Worm (Caenorhabditis elegans) whole organism, midembryonic: ENCODE results near the gene K02E11.7.

Source experiments
- T22C8.4 ChIP-seq: fragments of 200-800 bp; sonication (Bioruptor generic); IDR thresholded peaks from 2 replicates; pipeline ENCODE4 v1.3.6; 2022; ENCODE audit warnings: missing genetic modification characterization, missing compliant biosample characterization
- cog-1 ChIP-seq: sonication (generic microtip); optimal IDR thresholded peaks from 2 replicates; lab custom pipeline; 2016; ENCODE audit warnings: missing genetic modification characterization, missing compliant biosample characterization
- flt-1 ChIP-seq: fragments of 200-800 bp; sonication (Bioruptor generic); IDR thresholded peaks from 2 replicates; pipeline ENCODE4 v1.3.6; 2022; ENCODE audit warnings: missing genetic modification characterization, missing compliant biosample characterization
- klf-2 ChIP-seq: fragments of 200-800 bp; sonication (Bioruptor generic); conservative IDR thresholded peaks from 2 replicates; pipeline ENCODE4 v1.3.6; 2022; ENCODE audit warnings: missing genetic modification reagents, missing genetic modification characterization, missing compliant biosample characterization
- ref-1 ChIP-seq: fragments of 200-800 bp; sonication (Bioruptor generic); conservative IDR thresholded peaks from 2 replicates; pipeline ENCODE4 v1.3.6; 2022; ENCODE audit warnings: missing genetic modification reagents, missing genetic modification characterization, missing compliant biosample characterization
- tab-1 ChIP-seq: fragments of 200-800 bp; sonication (Bioruptor generic); IDR thresholded peaks from 2 replicates; pipeline ENCODE4 v1.3.6; 2022; ENCODE audit warnings: missing genetic modification characterization, missing compliant biosample characterization
- ztf-23 ChIP-seq: fragments of 200-800 bp; sonication (Bioruptor generic); IDR thresholded peaks from 2 replicates; pipeline ENCODE4 v1.3.6; 2022; ENCODE audit warnings: missing genetic modification reagents, missing genetic modification characterization, missing compliant biosample characterization
- ztf-29 ChIP-seq: fragments of 200-800 bp; sonication (Bioruptor generic); IDR thresholded peaks from 2 replicates; pipeline ENCODE4 v1.3.6; 2022; ENCODE audit warnings: missing genetic modification reagents, missing genetic modification characterization, missing compliant biosample characterization

DNA sequence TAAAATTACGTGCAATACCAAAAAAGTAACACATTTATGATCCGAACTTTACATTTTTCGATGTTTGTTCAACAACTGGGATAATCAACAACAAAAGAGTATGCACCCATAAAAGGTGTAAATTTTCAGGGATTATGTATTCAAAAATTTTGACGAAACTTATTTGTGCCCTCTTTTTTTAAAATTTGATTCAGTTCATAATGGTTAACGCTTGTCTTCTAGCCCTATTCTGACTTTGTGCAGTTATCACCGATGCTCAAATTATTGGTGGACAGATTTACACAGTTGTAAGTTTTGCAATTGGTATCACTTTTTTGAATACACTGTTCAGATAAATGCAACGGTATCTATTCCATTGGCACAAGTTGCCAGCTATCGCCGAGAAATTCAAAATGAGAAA, 5.5 kb downstream of the K02E11.7 start, which contains the start of gene K02E11.6:
- no peak for TF ChIP-seq ztf-23
- TF ChIP-seq tab-1 (GFP tag; lab: Robert Waterston, UW), result no peak
- TF ChIP-seq klf-2 (GFP tag; lab: Robert Waterston, UW), result no peak
- no peak for TF ChIP-seq flt-1 (GFP tag; lab: Robert Waterston, UW)
- TF ChIP-seq ref-1 (GFP tag; lab: Robert Waterston, UW), result no peak
- no peak for TF ChIP-seq ztf-29 (GFP tag; lab: Robert Waterston, UW)
- no peak for TF ChIP-seq cog-1
- TF ChIP-seq T22C8.4 (GFP tag; lab: Robert Waterston, UW), result no peak
